Worm (Caenorhabditis elegans) whole organism, mixed stage, embryonic: ENCODE results near the gene W10G6.1.

Source experiments
- M03D4.4 ChIP-seq: sonication (generic microtip); optimal IDR thresholded peaks from 2 replicates; lab custom pipeline; 2017; ENCODE audit warnings: mild to moderate bottlenecking, missing genetic modification characterization, missing compliant biosample characterization
- bed-3 ChIP-seq: fragments of 200-800 bp; sonication (Bioruptor generic); optimal IDR thresholded peaks from 3 replicates; lab custom pipeline; 2018; ENCODE audit warnings: mild to moderate bottlenecking, missing genetic modification characterization, moderate library complexity, missing compliant biosample characterization
- blmp-1 ChIP-seq: fragments of 150-350 bp; optimal IDR thresholded peaks from 2 replicates; lab custom pipeline; 2014; ENCODE audit warnings: missing biosample characterization, missing genetic modification characterization
- ceh-39 ChIP-seq: fragments of 150-350 bp; optimal IDR thresholded peaks from 2 replicates; lab custom pipeline; 2014; ENCODE audit warnings: missing biosample characterization, missing genetic modification characterization
- ces-1 ChIP-seq: fragments of 150-350 bp; optimal IDR thresholded peaks from 2 replicates; lab custom pipeline; 2014; ENCODE audit warnings: missing biosample characterization, missing genetic modification reagents, missing genetic modification characterization
- elt-1 ChIP-seq: sonication (generic microtip); optimal IDR thresholded peaks from 2 replicates; lab custom pipeline; 2017; ENCODE audit warnings: missing genetic modification characterization, mild to moderate bottlenecking, missing compliant biosample characterization, antibody characterized with exemption, moderate library complexity, borderline replicate concordance; ENCODE audit not compliant: insufficient read depth
- elt-3 ChIP-seq: fragments of 150-350 bp; optimal IDR thresholded peaks from 2 replicates; lab custom pipeline; 2014; ENCODE audit warnings: missing biosample characterization, missing genetic modification characterization
- ham-2 ChIP-seq: fragments of 200-800 bp; sonication (Bioruptor generic); optimal IDR thresholded peaks from 2 replicates; lab custom pipeline; 2018; ENCODE audit warnings: mild to moderate bottlenecking, missing genetic modification characterization, missing compliant biosample characterization
- lin-13 ChIP-seq: fragments of 150-350 bp; optimal IDR thresholded peaks from 2 replicates; lab custom pipeline; 2014; ENCODE audit warnings: missing biosample characterization, missing genetic modification characterization
- lin-32 ChIP-seq: fragments of 200-800 bp; sonication (Bioruptor generic); optimal IDR thresholded peaks from 2 replicates; lab custom pipeline; 2018; ENCODE audit warnings: mild to moderate bottlenecking, missing genetic modification characterization, missing compliant biosample characterization
- mls-2 ChIP-seq: sonication (generic microtip); optimal IDR thresholded peaks from 2 replicates; lab custom pipeline; 2016; ENCODE audit warnings: mild to moderate bottlenecking, missing genetic modification characterization, moderate library complexity, missing compliant biosample characterization
- nhr-12 ChIP-seq: fragments of 150-350 bp; optimal IDR thresholded peaks from 2 replicates; lab custom pipeline; 2014; ENCODE audit warnings: missing biosample characterization, missing genetic modification characterization
- nhr-2 ChIP-seq: fragments of 150-350 bp; optimal IDR thresholded peaks from 2 replicates; lab custom pipeline; 2014; ENCODE audit warnings: missing biosample characterization, missing genetic modification characterization
- nhr-76 ChIP-seq: sonication (generic microtip); optimal IDR thresholded peaks from 2 replicates; lab custom pipeline; 2017; ENCODE audit warnings: missing biosample characterization, missing genetic modification characterization
- sem-2 ChIP-seq: fragments of 200-800 bp; sonication (Bioruptor generic); optimal IDR thresholded peaks from 2 replicates; lab custom pipeline; 2018; ENCODE audit warnings: mild to moderate bottlenecking, missing genetic modification characterization, missing compliant biosample characterization
- snpc-4 ChIP-seq: fragments of 150-350 bp; optimal IDR thresholded peaks from 2 replicates; lab custom pipeline; 2014; ENCODE audit warnings: missing biosample characterization, missing genetic modification characterization
- tbx-8 ChIP-seq: fragments of 200-800 bp; sonication (Bioruptor generic); optimal IDR thresholded peaks from 2 replicates; lab custom pipeline; 2018; ENCODE audit warnings: mild to moderate bottlenecking, missing genetic modification characterization, moderate library complexity, missing compliant biosample characterization
- unc-120 ChIP-seq: sonication (generic microtip); optimal IDR thresholded peaks from 2 replicates; lab custom pipeline; 2017; ENCODE audit warnings: missing genetic modification characterization, missing compliant biosample characterization; ENCODE audit not compliant: poor library complexity, severe bottlenecking
- zip-8 ChIP-seq: fragments of 150-350 bp; optimal IDR thresholded peaks from 2 replicates; lab custom pipeline; 2014; ENCODE audit warnings: missing biosample characterization, missing genetic modification characterization
- ztf-11 ChIP-seq: fragments of 150-350 bp; optimal IDR thresholded peaks from 2 replicates; lab custom pipeline; 2014; ENCODE audit warnings: missing biosample characterization, missing genetic modification characterization

Gene W10G6.1

ce11 chrX:16290536-16290935 lies 45.5 kb downstream of the W10G6.1 start:
- TF ChIP-seq unc-120 (tag; lab: Kevin White, UChicago), result no peak
- no peak for TF ChIP-seq zip-8 (tag; lab: Kevin White, UChicago)
- TF ChIP-seq tbx-8 (GFP tag; lab: Kevin White, UChicago), result no peak
- no peak for TF ChIP-seq ham-2 (GFP tag; lab: Kevin White, UChicago)
- no peak for TF ChIP-seq ces-1 (GFP tag; lab: Kevin White, UChicago)
- TF ChIP-seq nhr-12 (tag; lab: Kevin White, UChicago), result no peak
- no peak for TF ChIP-seq snpc-4 (tag; lab: Kevin White, UChicago)
- TF ChIP-seq nhr-76, result no peak
- no peak for TF ChIP-seq lin-13 (tag; lab: Kevin White, UChicago)
- TF ChIP-seq ztf-11, result no peak
- no peak for TF ChIP-seq sem-2 (GFP tag; lab: Kevin White, UChicago)
- TF ChIP-seq nhr-2 (tag; lab: Kevin White, UChicago), result no peak
- no peak for TF ChIP-seq ceh-39 (tag; lab: Kevin White, UChicago)
- TF ChIP-seq lin-32, result no peak
- no peak for TF ChIP-seq elt-1
- TF ChIP-seq M03D4.4 (tag; lab: Kevin White, UChicago), result no peak
- no peak for TF ChIP-seq elt-3 (tag; lab: Kevin White, UChicago)
- TF ChIP-seq blmp-1 (tag; lab: Kevin White, UChicago), result no peak

ce11 chrX:16292933-16293332 lies 47.9 kb downstream of the W10G6.1 start, which contains the start of gene F52E10.4:
F52E10.4 (minus strand) TSS chrX:16293033.
- TF ChIP-seq unc-120 (tag; lab: Kevin White, UChicago) (no peak), snpc-4 (tag; lab: Kevin White, UChicago) (no peak), lin-32 (no peak), M03D4.4 (tag; lab: Kevin White, UChicago) (no peak), bed-3 (GFP tag; lab: Kevin White, UChicago) (no peak), mls-2 (tag; lab: Kevin White, UChicago) (no peak)
